Worm (Caenorhabditis elegans): ENCODE data around the gene F15H10.7.

ce11 chrV:10414610-10415009, 8.4 kb upstream of the F15H10.7 start, which contains the start of gene F15H10.9:
- TF ChIP-seq pha-4 (tag; optimal IDR thresholded peaks at IDR 0.05) = no peak
- no peak for TF ChIP-seq F13H6.1 (tag; optimal IDR thresholded peaks at IDR 0.05)
- TF ChIP-seq nhr-11 (tag; optimal IDR thresholded peaks at IDR 0.05) = no peak
- TF ChIP-seq ceh-6 (GFP tag; optimal IDR thresholded peaks at IDR 0.05) = no peak
- no peak for TF ChIP-seq elt-2 (tag; optimal IDR thresholded peaks at IDR 0.05)
- no peak for TF ChIP-seq fkh-10 (GFP tag; optimal IDR thresholded peaks at IDR 0.05)
- no peak for TF ChIP-seq pag-3 (tag; optimal IDR thresholded peaks at IDR 0.05; ENCODE audit: borderline replicate concordance)
- no peak for TF ChIP-seq unc-55 (GFP tag; optimal IDR thresholded peaks at IDR 0.05)
- TF ChIP-seq hlh-6 (tag; optimal IDR thresholded peaks at IDR 0.05) = no peak
- TF ChIP-seq dve-1 (tag; optimal IDR thresholded peaks at IDR 0.05) = no peak
- TF ChIP-seq zip-5 (tag; optimal IDR thresholded peaks at IDR 0.05) = no peak
- no peak for TF ChIP-seq nfya-1 (tag; optimal IDR thresholded peaks at IDR 0.05)
- no peak for TF ChIP-seq ama-1 (optimal IDR thresholded peaks at IDR 0.05)
